Worm (Caenorhabditis elegans) whole organism, midembryonic: ENCODE data around the gene F46H6.5.

Experiments
- T22C8.4 ChIP-seq: fragments of 200-800 bp; sonication (Bioruptor generic); IDR thresholded peaks from 2 replicates; pipeline ENCODE4 v1.3.6; 2022; ENCODE audit warnings: missing genetic modification characterization, missing compliant biosample characterization
- flt-1 ChIP-seq: fragments of 200-800 bp; sonication (Bioruptor generic); IDR thresholded peaks from 2 replicates; pipeline ENCODE4 v1.3.6; 2022; ENCODE audit warnings: missing genetic modification characterization, missing compliant biosample characterization
- klf-2 ChIP-seq: fragments of 200-800 bp; sonication (Bioruptor generic); conservative IDR thresholded peaks from 2 replicates; pipeline ENCODE4 v1.3.6; 2022; ENCODE audit warnings: missing genetic modification reagents, missing genetic modification characterization, missing compliant biosample characterization
- med-1 ChIP-seq: sonication (generic microtip); optimal IDR thresholded peaks from 2 replicates; lab custom pipeline; 2017; ENCODE audit warnings: missing genetic modification characterization, mild to moderate bottlenecking, missing compliant biosample characterization, antibody characterized with exemption, missing genetic modification reagents; ENCODE audit not compliant: insufficient read depth
- ref-1 ChIP-seq: fragments of 200-800 bp; sonication (Bioruptor generic); conservative IDR thresholded peaks from 2 replicates; pipeline ENCODE4 v1.3.6; 2022; ENCODE audit warnings: missing genetic modification reagents, missing genetic modification characterization, missing compliant biosample characterization
- tab-1 ChIP-seq: fragments of 200-800 bp; sonication (Bioruptor generic); IDR thresholded peaks from 2 replicates; pipeline ENCODE4 v1.3.6; 2022; ENCODE audit warnings: missing genetic modification characterization, missing compliant biosample characterization
- ztf-29 ChIP-seq: fragments of 200-800 bp; sonication (Bioruptor generic); IDR thresholded peaks from 2 replicates; pipeline ENCODE4 v1.3.6; 2022; ENCODE audit warnings: missing genetic modification reagents, missing genetic modification characterization, missing compliant biosample characterization

- TF ChIP-seq flt-1 (GFP tag; lab: Robert Waterston, UW) (no peak), T22C8.4 (no peak), med-1 (GFP tag; lab: Kevin White, UChicago) (no peak), ztf-29 (no peak), ref-1 (GFP tag; lab: Robert Waterston, UW) (no peak), klf-2 (GFP tag; lab: Robert Waterston, UW) (no peak), tab-1 (no peak)
These were observed 1.6 kb downstream of the F46H6.5 start for ce11 chrX:4490400-4490799.
